Fruit fly (Drosophila melanogaster) whole organism, wandering third instar larva: ENCODE results near the gene CG3902.
A peak's percentile ranks its signal among the peaks of the same experiment; 100 is the strongest.

Source experiments
- Abd-B ChIP-seq: fragments of >200 bp; optimal IDR thresholded peaks from 2 replicates; lab custom pipeline; 2017; ENCODE audit warnings: missing biosample characterization, missing genetic modification characterization
- CG32264 ChIP-seq: fragments of 200-800 bp; sonication (Bioruptor generic); optimal IDR thresholded peaks from 2 replicates; lab custom pipeline; 2016; ENCODE audit warnings: missing biosample characterization, missing genetic modification characterization
- CG9705 ChIP-seq: fragments of 200-800 bp; sonication (Bioruptor generic); optimal IDR thresholded peaks from 2 replicates; lab custom pipeline; 2018; ENCODE audit warnings: missing biosample characterization, mild to moderate bottlenecking, missing genetic modification characterization
- CrebA ChIP-seq: fragments of 200-800 bp; sonication (Bioruptor generic); optimal IDR thresholded peaks from 2 replicates; lab custom pipeline; 2016; ENCODE audit warnings: missing biosample characterization, mild to moderate bottlenecking, missing genetic modification characterization, borderline replicate concordance
- Dfd ChIP-seq: fragments of >200 bp; optimal IDR thresholded peaks from 2 replicates; lab custom pipeline; 2017; ENCODE audit warnings: missing biosample characterization, missing genetic modification characterization
- Dif ChIP-seq: fragments of 200-275, 200-300 bp; sonication (Bioruptor generic); optimal IDR thresholded peaks from 2 replicates; lab custom pipeline; 2018; ENCODE audit warnings: missing biosample characterization, missing genetic modification characterization; ENCODE audit not compliant: partially characterized antibody
- GATAd ChIP-seq: sonication (Bioruptor generic); optimal IDR thresholded peaks from 2 replicates; lab custom pipeline; 2016; ENCODE audit warnings: missing biosample characterization, missing genetic modification characterization
- HLH106 ChIP-seq: fragments of 200-800 bp; optimal IDR thresholded peaks from 3 replicates; lab custom pipeline; 2019; ENCODE audit warnings: missing biosample characterization, mild to moderate bottlenecking, missing genetic modification characterization, moderate library complexity
- Hnf4 ChIP-seq: fragments of 200-800 bp; sonication (Bioruptor generic); optimal IDR thresholded peaks from 2 replicates; lab custom pipeline; 2016; ENCODE audit warnings: missing biosample characterization, mild to moderate bottlenecking, missing genetic modification characterization
- Hr78 ChIP-seq: fragments of >200 bp; optimal IDR thresholded peaks from 2 replicates; lab custom pipeline; 2017; ENCODE audit warnings: missing biosample characterization, missing genetic modification characterization
- Hr83 ChIP-seq: fragments of 200-300 bp; sonication (Bioruptor generic); optimal IDR thresholded peaks from 2 replicates; lab custom pipeline; 2016; ENCODE audit warnings: missing biosample characterization, mild to moderate bottlenecking, missing genetic modification characterization, moderate library complexity; ENCODE audit not compliant: poor library complexity, severe bottlenecking
- Jra ChIP-seq: sonication (Bioruptor generic); optimal IDR thresholded peaks from 2 replicates; lab custom pipeline; 2016; ENCODE audit warnings: missing biosample characterization, missing genetic modification characterization
- Mio ChIP-seq: sonication (Bioruptor generic); optimal IDR thresholded peaks from 2 replicates; lab custom pipeline; 2016; ENCODE audit warnings: missing biosample characterization, missing genetic modification characterization
- Myc ChIP-seq: fragments of >200 bp; optimal IDR thresholded peaks from 2 replicates; lab custom pipeline; 2017
- N ChIP-seq: fragments of >200 bp; optimal IDR thresholded peaks from 2 replicates; lab custom pipeline; 2018; ENCODE audit warnings: missing biosample characterization, missing external identifiers, missing genetic modification characterization
- OdsH ChIP-seq: fragments of 200-800 bp; sonication (Bioruptor generic); optimal IDR thresholded peaks from 2 replicates; lab custom pipeline; 2016; ENCODE audit warnings: missing biosample characterization, mild to moderate bottlenecking, missing genetic modification characterization
- Rel ChIP-seq, 2 experiments: fragments of 200-800 bp; sonication (Bioruptor generic) in 1 of 2; optimal IDR thresholded peaks; 2 replicates in 1 of 2; 3 replicates in 1 of 2; lab custom pipeline; 2016 to 2019; ENCODE audit warnings: mild to moderate bottlenecking in 2 of 2, missing biosample characterization in 2 of 2, missing genetic modification characterization in 2 of 2, moderate library complexity in 1 of 2
- Sp1 ChIP-seq: fragments of 200-800 bp; sonication (Bioruptor generic); optimal IDR thresholded peaks from 3 replicates; lab custom pipeline; 2019; ENCODE audit warnings: missing biosample characterization, mild to moderate bottlenecking, missing genetic modification characterization, moderate library complexity
- Vsx2 ChIP-seq: fragments of 200-300, 225-300 bp; sonication (Bioruptor generic); optimal IDR thresholded peaks from 2 replicates; lab custom pipeline; 2018; ENCODE audit warnings: missing biosample characterization, missing genetic modification characterization; ENCODE audit not compliant: partially characterized antibody
- br ChIP-seq: fragments of 200-800 bp; sonication (Bioruptor generic); optimal IDR thresholded peaks from 2 replicates; lab custom pipeline; 2016; ENCODE audit warnings: missing biosample characterization, missing genetic modification characterization
- brk ChIP-seq: fragments of 200-800 bp; sonication (Bioruptor generic); optimal IDR thresholded peaks from 2 replicates; lab custom pipeline; 2016; ENCODE audit warnings: missing biosample characterization, mild to moderate bottlenecking, missing genetic modification characterization
- dl ChIP-seq, 2 experiments: fragments of 175-275, 200-275 bp in 1 of 2; fragments of 200-275 bp in 1 of 2; sonication (Bioruptor generic); optimal IDR thresholded peaks; lab custom pipeline; 2018; ENCODE audit warnings: mild to moderate bottlenecking in 2 of 2, missing biosample characterization in 2 of 2, missing genetic modification characterization in 2 of 2, moderate library complexity in 2 of 2; ENCODE audit not compliant: partially characterized antibody in 2 of 2, insufficient read depth in 1 of 2
- dmrt93B ChIP-seq: fragments of 200-800 bp; sonication (Bioruptor generic); optimal IDR thresholded peaks from 2 replicates; lab custom pipeline; 2018; ENCODE audit warnings: missing biosample characterization, mild to moderate bottlenecking, missing genetic modification characterization
- dsf ChIP-seq: sonication (Bioruptor generic); optimal IDR thresholded peaks from 2 replicates; lab custom pipeline; 2016; ENCODE audit warnings: missing biosample characterization, missing genetic modification characterization, borderline replicate concordance
- ey ChIP-seq: fragments of 200-800 bp; sonication (Bioruptor generic); optimal IDR thresholded peaks from 2 replicates; lab custom pipeline; 2016; ENCODE audit warnings: missing biosample characterization, missing genetic modification characterization
- foxo ChIP-seq, 2 experiments: fragments of 200-800 bp; sonication (Bioruptor generic); optimal IDR thresholded peaks; 2 replicates in 1 of 2; 3 replicates in 1 of 2; lab custom pipeline; 2016 to 2017; ENCODE audit warnings: missing biosample characterization in 2 of 2, missing genetic modification characterization in 2 of 2
- fru ChIP-seq: fragments of 200-800 bp; sonication (Bioruptor generic); optimal IDR thresholded peaks from 3 replicates; lab custom pipeline; 2016; ENCODE audit warnings: missing biosample characterization, mild to moderate bottlenecking, missing genetic modification characterization
- h ChIP-seq: fragments of 200-800 bp; sonication (Bioruptor generic); optimal IDR thresholded peaks from 3 replicates; lab custom pipeline; 2016; ENCODE audit warnings: missing biosample characterization, mild to moderate bottlenecking, missing genetic modification characterization
- jim ChIP-seq: fragments of 175-275, 200-325 bp; sonication (Bioruptor generic); optimal IDR thresholded peaks from 2 replicates; lab custom pipeline; 2016; ENCODE audit warnings: missing biosample characterization, mild to moderate bottlenecking, missing genetic modification characterization
- lola ChIP-seq: fragments of >200 bp; optimal IDR thresholded peaks from 2 replicates; lab custom pipeline; 2017; ENCODE audit warnings: missing biosample characterization, missing genetic modification characterization
- pan ChIP-seq: fragments of >200 bp; optimal IDR thresholded peaks from 2 replicates; lab custom pipeline; 2017
- psq ChIP-seq: fragments of 200-800 bp; sonication (Bioruptor generic); optimal IDR thresholded peaks from 3 replicates; lab custom pipeline; 2017; ENCODE audit warnings: missing biosample characterization, mild to moderate bottlenecking, missing genetic modification characterization, moderate library complexity
- rgr ChIP-seq: fragments of 200-800 bp; sonication (Bioruptor generic); optimal IDR thresholded peaks from 3 replicates; lab custom pipeline; 2016; ENCODE audit warnings: missing biosample characterization, mild to moderate bottlenecking, missing genetic modification characterization
- sage ChIP-seq: fragments of 200-800 bp; sonication (Bioruptor generic); optimal IDR thresholded peaks from 2 replicates; lab custom pipeline; 2016; ENCODE audit warnings: missing biosample characterization, mild to moderate bottlenecking, missing genetic modification characterization
- sv ChIP-seq: fragments of 200-800 bp; sonication (Bioruptor generic); optimal IDR thresholded peaks from 3 replicates; lab custom pipeline; 2016; ENCODE audit warnings: missing biosample characterization, missing genetic modification characterization
- tai ChIP-seq: sonication (Bioruptor generic); optimal IDR thresholded peaks from 2 replicates; lab custom pipeline; 2016; ENCODE audit warnings: missing biosample characterization, missing genetic modification characterization
- usp ChIP-seq: fragments of >200 bp; optimal IDR thresholded peaks from 2 replicates; lab custom pipeline; 2017; ENCODE audit warnings: missing biosample characterization, missing genetic modification characterization
- woc ChIP-seq: sonication (Bioruptor generic); optimal IDR thresholded peaks from 2 replicates; lab custom pipeline; 2016; ENCODE audit warnings: missing biosample characterization, mild to moderate bottlenecking, missing genetic modification characterization

Gene CG3902

DNA sequence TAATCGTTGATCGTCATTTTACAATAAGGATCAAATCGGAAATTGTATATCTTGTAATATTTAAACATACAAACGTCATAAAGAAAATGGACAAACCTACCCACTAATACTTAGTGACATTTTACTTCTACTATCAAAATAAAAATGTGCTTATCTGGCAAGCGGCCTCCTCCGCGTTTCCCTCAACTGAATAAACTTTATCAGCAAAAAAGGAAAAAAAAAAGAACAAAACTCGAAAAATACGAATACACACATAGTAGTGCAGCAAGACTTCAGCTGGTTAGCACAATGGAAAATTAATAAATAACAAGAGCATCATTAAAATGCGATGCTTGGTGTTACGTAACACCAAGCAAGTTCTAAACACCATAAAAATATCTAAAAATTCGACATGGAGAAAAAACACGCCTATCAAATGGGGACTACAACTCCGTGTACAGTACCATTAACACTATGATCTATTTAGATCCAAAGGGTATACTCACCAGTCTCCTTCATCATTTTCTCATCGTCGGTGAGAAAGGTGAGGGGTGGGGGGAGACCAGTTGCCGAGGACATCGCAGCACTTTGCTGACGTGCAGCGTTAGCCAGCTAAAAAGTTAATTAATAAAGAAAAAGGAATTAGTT lies 521 bp downstream of the CG3902 start:
- no peak for TF ChIP-seq OdsH (GFP tag; lab: Kevin White, UChicago)
- peak; percentile 65 for TF ChIP-seq jim (GFP tag; lab: Kevin White, UChicago)

DNA sequence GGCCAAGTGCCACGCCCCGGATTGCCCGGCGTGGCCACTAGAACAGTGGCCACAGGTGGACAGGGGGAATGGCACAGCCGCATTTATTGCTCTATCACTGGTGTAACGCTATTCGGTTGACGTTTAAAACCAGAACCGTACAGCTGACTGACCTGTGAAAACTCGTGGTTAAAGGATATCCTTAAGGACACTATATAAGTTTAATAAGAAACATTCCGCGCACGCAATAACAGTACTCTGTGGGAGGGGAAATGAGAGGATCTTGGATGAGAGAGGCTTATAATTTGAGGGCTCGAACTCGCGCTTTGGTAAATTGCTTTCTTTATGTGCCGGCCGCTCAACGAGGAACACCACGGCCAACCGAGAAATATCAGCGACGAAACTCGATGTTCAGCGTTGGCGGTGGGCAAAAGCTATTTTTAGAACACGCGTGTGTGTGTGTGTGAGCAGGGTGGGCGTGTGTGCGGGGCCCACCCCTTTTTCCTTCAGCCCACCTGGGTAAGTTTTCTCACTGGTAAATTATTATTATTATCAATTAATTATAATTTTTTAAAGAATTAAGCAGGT lies 1.7 kb downstream of the CG3902 start:
- TF ChIP-seq Sp1 (GFP tag; lab: Kevin White, UChicago), result peak; percentile 41
- TF ChIP-seq CrebA, result no peak
- peak; percentile 12 for TF ChIP-seq br (GFP tag; lab: Kevin White, UChicago)
- TF ChIP-seq, all 38 proteins: peak for 2

DNA sequence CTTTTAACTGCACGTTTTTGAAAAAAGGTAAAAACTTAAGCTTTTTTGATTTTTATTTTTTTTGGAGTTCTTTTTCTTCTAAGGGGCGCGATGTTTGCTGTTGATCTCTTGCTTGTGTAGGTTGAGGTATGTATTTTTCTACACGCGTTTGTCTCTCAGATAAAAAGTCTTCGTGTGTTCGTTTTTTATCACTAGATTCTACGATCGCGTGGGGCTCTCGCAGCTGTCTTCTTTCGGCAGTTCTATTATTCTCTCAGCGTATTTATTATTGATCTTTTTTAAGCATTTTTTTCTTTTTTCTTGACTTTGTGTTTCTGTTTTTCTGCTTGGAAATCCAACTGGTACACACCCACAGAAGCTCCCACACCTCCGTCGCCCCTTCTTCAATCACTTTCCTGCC lies 3.0 kb downstream of the CG3902 start:
- no peak for TF ChIP-seq psq (GFP tag; lab: Kevin White, UChicago)
- peak; percentile 44 for TF ChIP-seq Sp1 (GFP tag; lab: Kevin White, UChicago)
- TF ChIP-seq brk, result peak; percentile 43
- no peak for TF ChIP-seq Hnf4 (GFP tag; lab: Kevin White, UChicago)
- peak; percentile 26 for TF ChIP-seq sage (GFP tag; lab: Kevin White, UChicago)
- no peak for TF ChIP-seq fru (GFP tag; lab: Kevin White, UChicago)
- peak; percentile 15 for TF ChIP-seq h
- TF ChIP-seq CrebA, result peak; percentile 36
- TF ChIP-seq Rel (GFP tag; optimal IDR thresholded peaks at IDR 0.05; lab: Kevin White, UChicago), result peak; percentile 13
- TF ChIP-seq Rel (tag; optimal IDR thresholded peaks at IDR 0.05; lab: Kevin White, UChicago), result no peak
- TF ChIP-seq dsf (GFP tag; lab: Kevin White, UChicago), result no peak

DNA sequence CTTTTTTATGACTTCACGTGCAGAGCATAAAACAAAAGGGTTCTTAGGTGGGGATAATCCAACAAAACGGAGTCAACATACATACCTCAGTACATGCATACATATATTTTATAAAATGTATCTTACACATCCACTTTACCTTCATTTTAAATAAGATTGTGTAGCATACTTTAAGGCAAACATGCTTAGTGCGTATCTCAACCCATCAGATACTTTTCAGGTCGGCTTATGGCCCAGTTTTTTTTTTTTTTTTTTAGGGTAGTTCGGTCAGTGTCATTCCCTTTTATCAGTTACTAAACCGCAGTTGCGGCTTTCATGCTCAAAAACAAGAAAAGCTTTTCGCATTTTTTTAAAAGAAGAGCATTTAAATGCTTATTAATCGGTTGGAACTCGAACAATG lies 6.1 kb downstream of the CG3902 start, which contains the start of gene NijB:
Gene NijB, plus strand, starts transcription at position 398 of the 400 bp plus-strand sequence.
- TF ChIP-seq N (GFP tag; lab: Kevin White, UChicago) (no peak), Dfd (GFP tag; lab: Kevin White, UChicago) (no peak), sage (GFP tag; lab: Kevin White, UChicago) (peak; percentile 5), Myc (lab: Kevin White, UChicago) (peak; percentile 69), dsf (GFP tag; lab: Kevin White, UChicago) (no peak), Rel (GFP tag; optimal IDR thresholded peaks at IDR 0.05; lab: Kevin White, UChicago) (no peak), Rel (tag; optimal IDR thresholded peaks at IDR 0.05; lab: Kevin White, UChicago) (peak; percentile 69), brk (no peak), CG9705 (GFP tag; lab: Kevin White, UChicago) (no peak), jim (GFP tag; lab: Kevin White, UChicago) (peak; percentile 19), woc (GFP tag; lab: Kevin White, UChicago) (no peak), GATAd (GFP tag; lab: Kevin White, UChicago) (no peak), Hr78 (GFP tag; lab: Kevin White, UChicago) (no peak), rgr (GFP tag; lab: Kevin White, UChicago) (no peak), fru (GFP tag; lab: Kevin White, UChicago) (no peak), OdsH (GFP tag; lab: Kevin White, UChicago) (no peak), CrebA (no peak), dmrt93B (GFP tag; lab: Kevin White, UChicago) (no peak), foxo (GFP tag; optimal IDR thresholded peaks at IDR 0.05; lab: Kevin White, UChicago) (no peak), Hr83 (GFP tag; lab: Kevin White, UChicago) (no peak), h (no peak), Jra (GFP tag; lab: Kevin White, UChicago) (no peak), sv (GFP tag; lab: Kevin White, UChicago) (no peak), dl (GFP tag; optimal IDR thresholded peaks at IDR 0.05; lab: Kevin White, UChicago; ENCODE audit: insufficient read depth in 1 of 2, partially characterized antibody in 2 of 2) (no peak), Sp1 (GFP tag; lab: Kevin White, UChicago) (no peak), ey (GFP tag; lab: Kevin White, UChicago) (no peak), pan (no peak), lola (GFP tag; lab: Kevin White, UChicago) (no peak), tai (GFP tag; lab: Kevin White, UChicago) (peak; percentile 27), br (GFP tag; lab: Kevin White, UChicago) (no peak), psq (GFP tag; lab: Kevin White, UChicago) (no peak), Vsx2 (GFP tag; lab: Kevin White, UChicago) (no peak), Dif (GFP tag; lab: Kevin White, UChicago) (peak; percentile 6), Mio (no peak), HLH106 (tag; lab: Kevin White, UChicago) (no peak), CG32264 (GFP tag; lab: Kevin White, UChicago) (no peak), Abd-B (GFP tag; lab: Kevin White, UChicago) (no peak), usp (GFP tag; lab: Kevin White, UChicago) (no peak), Hnf4 (GFP tag; lab: Kevin White, UChicago) (no peak)
